Worm (Caenorhabditis elegans) whole organism, L4/young adult: ENCODE data around the gene str-264.

Experiments
- W03F9.2 ChIP-seq: fragments of 150-350 bp; optimal IDR thresholded peaks from 2 replicates; lab custom pipeline; 2014; ENCODE audit warnings: missing biosample characterization, missing genetic modification characterization
- dao-5 ChIP-seq: sonication (generic microtip); optimal IDR thresholded peaks from 2 replicates; lab custom pipeline; 2016; ENCODE audit warnings: missing genotype, missing genetic modification characterization, moderate library complexity, missing compliant biosample characterization
- him-1 ChIP-seq: sonication (generic microtip); optimal IDR thresholded peaks from 2 replicates; lab custom pipeline; 2016; ENCODE audit warnings: missing genotype, missing genetic modification reagents, missing genetic modification characterization, missing compliant biosample characterization

DNA sequence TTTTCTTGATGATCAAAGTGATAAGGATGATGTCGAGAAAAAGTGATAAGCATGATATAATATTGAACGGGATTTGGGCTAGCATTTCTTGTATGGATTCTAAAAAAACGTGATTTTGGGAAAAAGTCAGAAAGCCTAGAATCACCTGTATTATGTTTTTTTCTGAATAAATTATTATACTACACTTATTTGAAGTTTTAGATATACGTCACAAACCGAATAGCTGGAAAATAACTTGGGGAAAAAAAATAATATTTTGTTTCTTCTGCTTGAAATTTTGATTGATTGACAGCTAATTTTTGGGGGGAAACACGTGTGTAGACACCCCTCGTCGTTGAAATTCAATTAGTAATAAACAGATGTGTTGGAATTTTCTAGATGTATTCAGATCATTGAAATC lies at the start of gene str-264:
- no peak for TF ChIP-seq W03F9.2 (tag; lab: Kevin White, UChicago)
- TF ChIP-seq dao-5 (tag; lab: Kevin White, UChicago), result no peak
- no peak for TF ChIP-seq him-1 (tag; lab: Kevin White, UChicago)
